ENCODE assay signal across 4 worm cellular contexts in the genomic region with DNA sequence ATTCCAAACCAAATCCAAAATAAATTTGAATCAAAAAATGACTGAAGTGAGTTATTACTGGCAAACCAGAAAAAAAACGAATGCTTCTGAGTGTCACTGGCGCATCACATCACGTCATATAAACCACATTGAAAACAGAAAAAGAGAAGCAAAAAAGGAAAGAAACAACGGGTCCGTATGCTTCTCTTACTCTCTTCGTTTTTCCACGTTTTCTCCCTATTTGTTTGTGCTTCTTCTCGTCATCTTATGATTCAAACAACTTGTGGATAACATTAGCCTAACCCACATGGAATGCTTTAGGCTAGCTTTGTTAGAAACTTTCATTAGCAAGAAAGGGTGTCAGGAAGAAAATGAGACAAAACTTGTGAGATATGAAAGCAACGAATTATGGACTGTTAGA.
TF ChIP-seq lines count a peak whose summit lies in the region.

No protein-coding gene starts in this region.

TF ChIP-seq in whole organism, L1 larva, 84 proteins besides CTCF, POLR2A, EP300 and RAD21 (continues in another document):
- TF ChIP-seq pqm-1 (tag; optimal IDR thresholded peaks at IDR 0.05; lab: Kevin White, UChicago) (no peak), irx-1 (tag; optimal IDR thresholded peaks at IDR 0.05; lab: Kevin White, UChicago) (no peak), vab-15 (tag; optimal IDR thresholded peaks at IDR 0.05; lab: Kevin White, UChicago) (no peak), ama-1 (optimal IDR thresholded peaks at IDR 0.05; lab: Kevin White, UChicago) (no peak), unc-130 (tag; optimal IDR thresholded peaks at IDR 0.05; lab: Kevin White, UChicago) (no peak), lin-39 (tag; optimal IDR thresholded peaks at IDR 0.05; lab: Kevin White, UChicago) (no peak), ceh-63 (GFP tag; optimal IDR thresholded peaks at IDR 0.05; lab: Kevin White, UChicago) (peak; percentile 20), nhr-77 (tag; optimal IDR thresholded peaks at IDR 0.05; lab: Kevin White, UChicago) (no peak), unc-86 (tag; optimal IDR thresholded peaks at IDR 0.05; lab: Kevin White, UChicago) (peak; percentile 12), efl-1 (optimal IDR thresholded peaks at IDR 0.05; lab: Kevin White, UChicago) (no peak), efl-1 (GFP tag; optimal IDR thresholded peaks at IDR 0.05 in 1 of 2; lab: Kevin White, UChicago) (peak in 1 of 2 experiments; percentile 10), lsy-2 (tag; optimal IDR thresholded peaks at IDR 0.05; lab: Kevin White, UChicago) (peak in 1 of 2 experiments; percentile 26), nhr-84 (tag; optimal IDR thresholded peaks at IDR 0.05; lab: Kevin White, UChicago) (no peak), C16A3.4 (tag; optimal IDR thresholded peaks at IDR 0.05; lab: Kevin White, UChicago) (no peak), Y116A8C.19 (tag; optimal IDR thresholded peaks at IDR 0.05; lab: Kevin White, UChicago; ENCODE audit: borderline replicate concordance) (no peak), ces-1 (GFP tag; optimal IDR thresholded peaks at IDR 0.05; lab: Kevin White, UChicago) (no peak), tbx-2 (tag; optimal IDR thresholded peaks at IDR 0.05; lab: Kevin White, UChicago) (no peak), sptf-1 (tag; optimal IDR thresholded peaks at IDR 0.05; lab: Kevin White, UChicago) (no peak), nhr-85 (tag; lab: Kevin White, UChicago) (no peak), xbp-1 (tag; optimal IDR thresholded peaks at IDR 0.05; lab: Kevin White, UChicago) (no peak), mef-2 (tag; optimal IDR thresholded peaks at IDR 0.05; lab: Kevin White, UChicago) (no peak), nhr-71 (tag; optimal IDR thresholded peaks at IDR 0.05; lab: Kevin White, UChicago) (no peak), lin-14 (GFP tag; optimal IDR thresholded peaks at IDR 0.05; lab: Kevin White, UChicago) (peak; percentile 72)

TF ChIP-seq in whole organism, L2 larva, 48 proteins besides CTCF, POLR2A, EP300 and RAD21 (continues in another document):
- TF ChIP-seq egl-27 (tag; optimal IDR thresholded peaks at IDR 0.05; lab: Kevin White, UChicago) (no peak), fos-1 (tag; optimal IDR thresholded peaks at IDR 0.05; lab: Kevin White, UChicago) (no peak), lin-39 (tag; optimal IDR thresholded peaks at IDR 0.05; lab: Kevin White, UChicago) (no peak), ZK546.5 (tag; optimal IDR thresholded peaks at IDR 0.05; lab: Kevin White, UChicago) (no peak), unc-55 (GFP tag; optimal IDR thresholded peaks at IDR 0.05; lab: Kevin White, UChicago) (peak; percentile 77), F13H6.1 (tag; optimal IDR thresholded peaks at IDR 0.05; lab: Kevin White, UChicago) (no peak), skn-1 (tag; optimal IDR thresholded peaks at IDR 0.05; lab: Kevin White, UChicago) (no peak), zag-1 (tag; optimal IDR thresholded peaks at IDR 0.05; lab: Kevin White, UChicago) (peak; percentile 65), nhr-129 (tag; optimal IDR thresholded peaks at IDR 0.05; lab: Kevin White, UChicago) (peak; percentile 37), snpc-4 (tag; optimal IDR thresholded peaks at IDR 0.05; lab: Kevin White, UChicago) (no peak), elt-1 (tag; optimal IDR thresholded peaks at IDR 0.05; lab: Kevin White, UChicago) (no peak), ceh-16 (tag; optimal IDR thresholded peaks at IDR 0.05; lab: Kevin White, UChicago) (no peak), R02D3.7 (tag; optimal IDR thresholded peaks at IDR 0.05; lab: Kevin White, UChicago) (no peak), nhr-10 (tag; optimal IDR thresholded peaks at IDR 0.05; lab: Kevin White, UChicago) (no peak), gmeb-1 (tag; optimal IDR thresholded peaks at IDR 0.05; lab: Kevin White, UChicago) (no peak), lsy-2 (tag; optimal IDR thresholded peaks at IDR 0.05; lab: Kevin White, UChicago) (peak in 1 of 2 experiments; percentile 25), ztf-4 (tag; optimal IDR thresholded peaks at IDR 0.05; lab: Kevin White, UChicago) (peak; percentile 8), nhr-23 (tag; optimal IDR thresholded peaks at IDR 0.05; lab: Kevin White, UChicago) (no peak), nhr-77 (tag; optimal IDR thresholded peaks at IDR 0.05; lab: Kevin White, UChicago) (no peak), C34F6.9 (tag; optimal IDR thresholded peaks at IDR 0.05; lab: Kevin White, UChicago) (peak; percentile 57), sma-9 (GFP tag; optimal IDR thresholded peaks at IDR 0.05; lab: Kevin White, UChicago) (no peak), sma-9 (tag; optimal IDR thresholded peaks at IDR 0.05; lab: Kevin White, UChicago) (no peak), dmd-4 (tag; optimal IDR thresholded peaks at IDR 0.05; lab: Kevin White, UChicago) (no peak), peb-1 (tag; optimal IDR thresholded peaks at IDR 0.05; lab: Kevin White, UChicago) (no peak)

TF ChIP-seq in whole organism, L3 larva, 47 proteins besides CTCF, POLR2A, EP300 and RAD21:
- TF ChIP-seq sea-2 (GFP tag; optimal IDR thresholded peaks at IDR 0.05; lab: Kevin White, UChicago) (no peak), jun-1 (tag; optimal IDR thresholded peaks at IDR 0.05; lab: Kevin White, UChicago) (no peak), eor-1 (tag; optimal IDR thresholded peaks at IDR 0.05; lab: Kevin White, UChicago) (no peak), hmg-11 (tag; optimal IDR thresholded peaks at IDR 0.05; lab: Kevin White, UChicago) (peak; percentile 14), egl-5 (tag; optimal IDR thresholded peaks at IDR 0.05; lab: Kevin White, UChicago) (no peak), nhr-12 (tag; optimal IDR thresholded peaks at IDR 0.05; lab: Kevin White, UChicago) (no peak), nfya-1 (tag; optimal IDR thresholded peaks at IDR 0.05; lab: Kevin White, UChicago; ENCODE audit: insufficient read depth) (peak; percentile 21), nhr-28 (tag; optimal IDR thresholded peaks at IDR 0.05; lab: Kevin White, UChicago) (no peak), elt-2 (tag; optimal IDR thresholded peaks at IDR 0.05; lab: Kevin White, UChicago) (no peak), tbx-2 (tag; optimal IDR thresholded peaks at IDR 0.05; lab: Kevin White, UChicago) (no peak), nhr-23 (tag; optimal IDR thresholded peaks at IDR 0.05; lab: Kevin White, UChicago) (no peak), ZK546.5 (tag; optimal IDR thresholded peaks at IDR 0.05; lab: Kevin White, UChicago) (no peak), nhr-67 (tag; optimal IDR thresholded peaks at IDR 0.05; lab: Kevin White, UChicago) (no peak), R02D3.7 (tag; optimal IDR thresholded peaks at IDR 0.05; lab: Kevin White, UChicago) (no peak), snpc-4 (tag; optimal IDR thresholded peaks at IDR 0.05; lab: Kevin White, UChicago) (no peak), fkh-2 (tag; optimal IDR thresholded peaks at IDR 0.05; lab: Kevin White, UChicago) (no peak), unc-39 (tag; optimal IDR thresholded peaks at IDR 0.05; lab: Kevin White, UChicago) (no peak)

TF ChIP-seq in whole organism, L4 larva, 104 proteins besides CTCF, POLR2A, EP300 and RAD21:
- TF ChIP-seq mdl-1 (tag; optimal IDR thresholded peaks at IDR 0.05; lab: Kevin White, UChicago) (peak in 1 of 2 experiments; percentile 41), unc-62 (GFP tag; optimal IDR thresholded peaks at IDR 0.05 in 1 of 2; lab: Kevin White, UChicago) (peak in 1 of 2 experiments; percentile 68), unc-62 (tag; optimal IDR thresholded peaks at IDR 0.05; lab: Kevin White, UChicago) (no peak), ctbp-1 (GFP tag; IDR thresholded peaks at IDR 0.05; lab: Robert Waterston, UW) (0 out of 2 replicates have a peak, but pooled peaks have one; percentile 30), lsy-2 (tag; optimal IDR thresholded peaks at IDR 0.05; lab: Kevin White, UChicago) (peak in 1 of 2 experiments; percentile 32), Y105C5A.15 (GFP tag; IDR thresholded peaks at IDR 0.05; lab: Robert Waterston, UW) (no peak), hlh-30 (tag; optimal IDR thresholded peaks at IDR 0.05; lab: Kevin White, UChicago; ENCODE audit: insufficient read depth) (peak; percentile 33), F49E8.2 (tag; optimal IDR thresholded peaks at IDR 0.05; lab: Kevin White, UChicago; ENCODE audit: borderline replicate concordance) (no peak), rbr-2 (tag; optimal IDR thresholded peaks at IDR 0.05; lab: Kevin White, UChicago) (peak; percentile 1)
